In genomic region chrII:3527460-3527859, ce11 we compare ENCODE assay signal across 3 worm cellular contexts.
TF ChIP-seq lines count a peak whose summit lies in the region.

No protein-coding gene starts in this region.

TF ChIP-seq in whole organism, L1 larva, 84 proteins besides CTCF, POLR2A, EP300 and RAD21:
- TF ChIP-seq tbx-2 (tag; optimal IDR thresholded peaks at IDR 0.05; lab: Kevin White, UChicago): peak; percentile 10
- TF ChIP-seq zag-1 (tag; optimal IDR thresholded peaks at IDR 0.05; lab: Kevin White, UChicago): no peak
- TF ChIP-seq lin-35 (GFP tag; optimal IDR thresholded peaks at IDR 0.05; lab: Kevin White, UChicago): no peak
- TF ChIP-seq dsc-1 (tag; optimal IDR thresholded peaks at IDR 0.05; lab: Kevin White, UChicago): peak; percentile 29
- TF ChIP-seq nhr-20 (tag; optimal IDR thresholded peaks at IDR 0.05; lab: Kevin White, UChicago): no peak
- no peak for TF ChIP-seq nhr-77 (tag; optimal IDR thresholded peaks at IDR 0.05; lab: Kevin White, UChicago)
- no peak for TF ChIP-seq hlh-4 (tag; optimal IDR thresholded peaks at IDR 0.05; lab: Kevin White, UChicago)
- TF ChIP-seq F16B12.6 (tag; optimal IDR thresholded peaks at IDR 0.05; lab: Kevin White, UChicago): no peak
- peak; percentile 40 for TF ChIP-seq lin-14 (GFP tag; optimal IDR thresholded peaks at IDR 0.05; lab: Kevin White, UChicago)
- TF ChIP-seq efl-1 (optimal IDR thresholded peaks at IDR 0.05; lab: Kevin White, UChicago): no peak
- TF ChIP-seq efl-1 (GFP tag; optimal IDR thresholded peaks at IDR 0.05 in 1 of 2; lab: Kevin White, UChicago): peak in 1 of 2 experiments; percentile 65

TF ChIP-seq in whole organism, L4 larva, 104 proteins besides CTCF, POLR2A, EP300 and RAD21:
- TF ChIP-seq aha-1 (tag; lab: Kevin White, UChicago) (peak; percentile 20), lin-29 (GFP tag; IDR thresholded peaks at IDR 0.05; lab: Robert Waterston, UW) (no peak)

TF ChIP-seq in whole organism, late embryonic, 69 proteins besides CTCF, POLR2A, EP300 and RAD21:
- no peak for TF ChIP-seq dmd-4 (tag; optimal IDR thresholded peaks at IDR 0.05; lab: Kevin White, UChicago; ENCODE audit: borderline replicate concordance)
- no peak for TF ChIP-seq lin-11 (tag; optimal IDR thresholded peaks at IDR 0.05; lab: Kevin White, UChicago)
- no peak for TF ChIP-seq gmeb-2 (tag; optimal IDR thresholded peaks at IDR 0.05; lab: Kevin White, UChicago)
- TF ChIP-seq ztf-16 (tag; optimal IDR thresholded peaks at IDR 0.05; lab: Kevin White, UChicago): no peak
- TF ChIP-seq ceh-14 (tag; optimal IDR thresholded peaks at IDR 0.05; lab: Kevin White, UChicago): peak; percentile 67
- TF ChIP-seq lim-6 (tag; optimal IDR thresholded peaks at IDR 0.05; lab: Kevin White, UChicago): peak; percentile 17
- TF ChIP-seq zip-5 (tag; optimal IDR thresholded peaks at IDR 0.05; lab: Kevin White, UChicago): no peak
- no peak for TF ChIP-seq nfya-1 (tag; optimal IDR thresholded peaks at IDR 0.05; lab: Kevin White, UChicago)
- no peak for TF ChIP-seq npax-4 (tag; optimal IDR thresholded peaks at IDR 0.05; lab: Kevin White, UChicago)
- no peak for TF ChIP-seq fax-1 (tag; optimal IDR thresholded peaks at IDR 0.05; lab: Kevin White, UChicago)

Comparison
In these comparisons a context has a peak if more than half of its experiments do, and no peak if none do; other contexts are left out.
1. Of the 29 proteins assayed by ChIP-seq in both whole organism, L4 larva and whole organism, L1 larva: peak only in whole organism, L4 larva: aha-1; only in whole organism, L1 larva: none; in both: none; in neither: 28.